Fruit fly (Drosophila melanogaster): ENCODE results near the gene ppk24.

- TF ChIP-seq Mnt (GFP tag; optimal IDR thresholded peaks at IDR 0.05) (no peak), Hr96 (GFP tag; optimal IDR thresholded peaks at IDR 0.05) (no peak), CG14711 (tag; optimal IDR thresholded peaks at IDR 0.05) (no peak), CG33017 (tag; optimal IDR thresholded peaks at IDR 0.05) (no peak)
Measured at dm6 chr3R:31308855-31309646, 43.5 kb downstream of the ppk24 start.
